Fruit fly (Drosophila melanogaster) whole organism, embryonic: Measurements from ENCODE around the gene mRpL49.
A peak's percentile ranks its signal among the peaks of the same experiment; 100 is the strongest.

Source experiments
- ATbp ChIP-seq: fragments of 200-800 bp; sonication (Bioruptor generic); optimal IDR thresholded peaks from 2 replicates; lab custom pipeline; 2017; ENCODE audit warnings: missing biosample characterization, mild to moderate bottlenecking, missing genetic modification characterization, missing genetic modification reagents
- Aef1 ChIP-seq: fragments of 200-800 bp; sonication (Bioruptor generic); IDR thresholded peaks from 3 replicates; pipeline ENCODE4 v1.3.6; 2022; ENCODE audit warnings: missing biosample characterization, missing genetic modification characterization
- Bdp1 ChIP-seq: fragments of 200-800 bp; sonication (Bioruptor generic); optimal IDR thresholded peaks from 3 replicates; lab custom pipeline; 2016; ENCODE audit warnings: missing biosample characterization, missing genetic modification characterization
- CG11093 ChIP-seq: fragments of 200-800 bp; sonication (Bioruptor generic); IDR thresholded peaks from 3 replicates; pipeline ENCODE4 v1.3.6; 2022; ENCODE audit warnings: missing biosample characterization, missing genetic modification characterization
- CG11398 ChIP-seq: fragments of 200-800 bp; sonication (Bioruptor generic); optimal IDR thresholded peaks from 2 replicates; lab custom pipeline; 2016; ENCODE audit warnings: missing biosample characterization, missing genetic modification characterization
- CG11723 ChIP-seq: fragments of 200-800 bp; sonication (Bioruptor generic); optimal IDR thresholded peaks from 2 replicates; lab custom pipeline; 2017; ENCODE audit warnings: missing biosample characterization, mild to moderate bottlenecking, missing genetic modification characterization
- CG14965 ChIP-seq: fragments of 200-800 bp; sonication (Bioruptor generic); optimal IDR thresholded peaks from 2 replicates; lab custom pipeline; 2016; ENCODE audit warnings: missing biosample characterization, missing genetic modification characterization, borderline replicate concordance
- CG15073 ChIP-seq: fragments of 200-800 bp; sonication (Bioruptor generic); optimal IDR thresholded peaks from 2 replicates; lab custom pipeline; 2016; ENCODE audit warnings: missing biosample characterization, missing genetic modification characterization
- CG16779 ChIP-seq: fragments of 200-800 bp; sonication (Bioruptor generic); IDR thresholded peaks from 2 replicates; pipeline ENCODE4 v1.3.6; 2022; ENCODE audit warnings: missing biosample characterization, missing genetic modification characterization
- CG17328 ChIP-seq: fragments of 200-800 bp; sonication (Bioruptor generic); IDR thresholded peaks from 2 replicates; pipeline ENCODE4 v1.3.6; 2022; ENCODE audit warnings: missing biosample characterization, missing genetic modification characterization
- CG17612 ChIP-seq: fragments of 200-800 bp; sonication (Bioruptor generic); IDR thresholded peaks from 2 replicates; pipeline ENCODE4 v1.3.6; 2022; ENCODE audit warnings: missing biosample characterization, missing genetic modification characterization
- CG18619 ChIP-seq: fragments of 200-800 bp; sonication (Bioruptor generic); optimal IDR thresholded peaks from 3 replicates; lab custom pipeline; 2017; ENCODE audit warnings: missing biosample characterization, mild to moderate bottlenecking, missing genetic modification characterization
- CG2129 ChIP-seq: fragments of 200-800 bp; sonication (Bioruptor generic); IDR thresholded peaks from 2 replicates; pipeline ENCODE4 v1.3.6; 2022; ENCODE audit warnings: missing biosample characterization, missing genetic modification characterization; ENCODE audit not compliant: partially characterized antibody
- CG33557 ChIP-seq: fragments of 200-800 bp; sonication (Bioruptor generic); optimal IDR thresholded peaks from 2 replicates; lab custom pipeline; 2019; ENCODE audit warnings: missing biosample characterization, mild to moderate bottlenecking, missing genetic modification characterization, moderate library complexity
- CG4328 ChIP-seq: fragments of 200-800 bp; sonication (Bioruptor generic); optimal IDR thresholded peaks from 3 replicates; lab custom pipeline; 2017; ENCODE audit warnings: missing biosample characterization, missing genetic modification reagents, missing genetic modification characterization
- CG4854 ChIP-seq: fragments of 200-800 bp; sonication (Bioruptor generic); optimal IDR thresholded peaks from 2 replicates; lab custom pipeline; 2016; ENCODE audit warnings: missing biosample characterization, missing genetic modification characterization, inconsistent platforms
- CG6175 ChIP-seq: fragments of 200-800 bp; sonication (Bioruptor generic); IDR thresholded peaks from 3 replicates; pipeline ENCODE4 v1.3.6; 2022; ENCODE audit warnings: missing biosample characterization, missing genetic modification characterization
- CG7271 ChIP-seq: fragments of 200-800 bp; sonication (Bioruptor generic); optimal IDR thresholded peaks from 2 replicates; lab custom pipeline; 2018; ENCODE audit warnings: missing biosample characterization, mild to moderate bottlenecking, missing genetic modification characterization, moderate library complexity
- CG9437 ChIP-seq: fragments of 200-800 bp; sonication (Bioruptor generic); optimal IDR thresholded peaks from 2 replicates; lab custom pipeline; 2018; ENCODE audit warnings: missing biosample characterization, mild to moderate bottlenecking, missing genetic modification characterization
- CG9797 ChIP-seq: fragments of 200-800 bp; sonication (Bioruptor generic); optimal IDR thresholded peaks from 3 replicates; lab custom pipeline; 2018; ENCODE audit warnings: missing biosample characterization, mild to moderate bottlenecking, missing genetic modification characterization
- Deaf1 ChIP-seq: fragments of 200-800 bp; optimal IDR thresholded peaks from 3 replicates; lab custom pipeline; 2019; ENCODE audit warnings: missing biosample characterization, mild to moderate bottlenecking, missing genetic modification characterization, moderate library complexity
- Dip3 ChIP-seq: fragments of 200-800 bp; sonication (Bioruptor generic); optimal IDR thresholded peaks from 3 replicates; lab custom pipeline; 2016; ENCODE audit warnings: missing biosample characterization, missing genetic modification characterization
- Dp ChIP-seq: fragments of 200-800 bp; sonication (Bioruptor generic); optimal IDR thresholded peaks from 2 replicates; lab custom pipeline; 2018; ENCODE audit warnings: missing biosample characterization, mild to moderate bottlenecking, missing genetic modification characterization, moderate library complexity
- Elba2 ChIP-seq: fragments of 200-800 bp; sonication (Bioruptor generic); optimal IDR thresholded peaks from 3 replicates; lab custom pipeline; 2016; ENCODE audit warnings: missing biosample characterization, missing genetic modification characterization
- H2.0 ChIP-seq: fragments of 200-800 bp; sonication (Bioruptor generic); IDR thresholded peaks from 2 replicates; pipeline ENCODE4 v1.3.6; 2022; ENCODE audit warnings: missing biosample characterization, missing genetic modification characterization
- Mes4 ChIP-seq: fragments of 200-800 bp; sonication (Bioruptor generic); optimal IDR thresholded peaks from 2 replicates; lab custom pipeline; 2016; ENCODE audit warnings: missing biosample characterization, missing genetic modification characterization
- Myb ChIP-seq: fragments of 200-800 bp; sonication (Bioruptor generic); optimal IDR thresholded peaks from 2 replicates; lab custom pipeline; 2016; ENCODE audit warnings: missing biosample characterization, missing genetic modification characterization
- Tbp ChIP-seq: fragments of >200 bp; optimal IDR thresholded peaks from 2 replicates; lab custom pipeline; 2018; ENCODE audit warnings: missing biosample characterization, missing genetic modification characterization
- az2 ChIP-seq: fragments of 200-800 bp; sonication (Bioruptor generic); optimal IDR thresholded peaks from 3 replicates; lab custom pipeline; 2016; ENCODE audit warnings: missing biosample characterization, missing genetic modification characterization
- btn ChIP-seq: fragments of 200-800 bp; sonication (Bioruptor generic); optimal IDR thresholded peaks from 2 replicates; lab custom pipeline; 2016; ENCODE audit warnings: missing biosample characterization, missing genetic modification characterization
- da ChIP-seq: fragments of 200-800 bp; sonication (Bioruptor generic); optimal IDR thresholded peaks from 2 replicates; lab custom pipeline; 2016; ENCODE audit warnings: missing biosample characterization, missing genetic modification characterization
- dan ChIP-seq: fragments of 200-800 bp; sonication (Bioruptor generic); IDR thresholded peaks from 2 replicates; pipeline ENCODE4 v1.3.6; 2022; ENCODE audit warnings: missing biosample characterization, missing genetic modification characterization
- esg ChIP-seq: fragments of 200-800 bp; sonication (Bioruptor generic); conservative IDR thresholded peaks from 2 replicates; pipeline ENCODE4 v1.3.6; 2022; ENCODE audit warnings: missing biosample characterization, missing genetic modification characterization
- fd3F ChIP-seq: fragments of 200-800 bp; sonication (Bioruptor generic); optimal IDR thresholded peaks from 2 replicates; lab custom pipeline; 2018; ENCODE audit warnings: missing biosample characterization, mild to moderate bottlenecking, missing genetic modification characterization, moderate library complexity
- fru ChIP-seq: fragments of >200 bp; optimal IDR thresholded peaks from 2 replicates; lab custom pipeline; 2017
- ftz-f1 ChIP-seq: fragments of 200-800 bp; sonication (Bioruptor generic); optimal IDR thresholded peaks from 2 replicates; lab custom pipeline; 2016; ENCODE audit warnings: missing biosample characterization, missing genetic modification characterization
- gsb-n ChIP-seq: fragments of 200-800 bp; sonication (Bioruptor generic); optimal IDR thresholded peaks from 3 replicates; lab custom pipeline; 2018; ENCODE audit warnings: missing biosample characterization, mild to moderate bottlenecking, missing genetic modification characterization
- hkb ChIP-seq, 2 experiments: fragments of 200-800 bp in 1 of 2; fragments of >200 bp in 1 of 2; sonication (Bioruptor generic) in 1 of 2; IDR thresholded peaks in 1 of 2; optimal IDR thresholded peaks in 1 of 2; 2 replicates each; pipeline versions ENCODE4 v1.3.6 to Lab custom; 2017 to 2022; ENCODE audit warnings: missing biosample characterization in 1 of 2, missing genetic modification characterization in 1 of 2
- jumu ChIP-seq: fragments of 200-800 bp; sonication (Bioruptor generic); optimal IDR thresholded peaks from 3 replicates; lab custom pipeline; 2016; ENCODE audit warnings: missing biosample characterization, missing genetic modification characterization
- lilli ChIP-seq: fragments of 200-800 bp; sonication (Bioruptor generic); optimal IDR thresholded peaks from 3 replicates; lab custom pipeline; 2016; ENCODE audit warnings: missing biosample characterization, missing genetic modification characterization
- odd ChIP-seq: fragments of 200-800 bp; sonication (Bioruptor generic); optimal IDR thresholded peaks from 2 replicates; lab custom pipeline; 2017; ENCODE audit warnings: missing biosample characterization, mild to moderate bottlenecking, missing genetic modification characterization
- otp ChIP-seq: fragments of 200-800 bp; sonication (Bioruptor generic); IDR thresholded peaks from 3 replicates; pipeline ENCODE4, ENCODE4 v1.3.6; 2022; ENCODE audit warnings: missing biosample characterization, missing genetic modification characterization
- pita ChIP-seq: fragments of 200-800 bp; sonication (Bioruptor generic); optimal IDR thresholded peaks from 2 replicates; lab custom pipeline; 2017; ENCODE audit warnings: missing biosample characterization, mild to moderate bottlenecking, missing genetic modification characterization
- pros ChIP-seq: fragments of 200-800 bp; sonication (Bioruptor generic); optimal IDR thresholded peaks from 3 replicates; lab custom pipeline; 2019; ENCODE audit warnings: missing biosample characterization, mild to moderate bottlenecking, missing genetic modification characterization, moderate library complexity
- salm ChIP-seq: fragments of 200-800 bp; sonication (Bioruptor generic); optimal IDR thresholded peaks from 2 replicates; lab custom pipeline; 2018; ENCODE audit warnings: missing biosample characterization, mild to moderate bottlenecking, missing genetic modification characterization
- slbo ChIP-seq: fragments of 200-800 bp; sonication (Bioruptor generic); IDR thresholded peaks from 2 replicates; pipeline ENCODE4 v1.3.6; 2022; ENCODE audit warnings: missing biosample characterization, missing genetic modification characterization
- sug ChIP-seq: fragments of 200-800 bp; optimal IDR thresholded peaks from 2 replicates; lab custom pipeline; 2019; ENCODE audit warnings: missing biosample characterization, mild to moderate bottlenecking, missing genetic modification characterization, moderate library complexity
- wdn ChIP-seq: fragments of 200-800 bp; sonication (Bioruptor generic); IDR thresholded peaks from 2 replicates; pipeline ENCODE4 v1.3.6; 2022; ENCODE audit warnings: missing biosample characterization, missing genetic modification characterization
- zf30C ChIP-seq: fragments of 200-800 bp; sonication (Bioruptor generic); optimal IDR thresholded peaks from 3 replicates; lab custom pipeline; 2018; ENCODE audit warnings: missing biosample characterization, mild to moderate bottlenecking, missing genetic modification characterization
- zfh1 ChIP-seq: fragments of 200-800 bp; sonication (Bioruptor generic); IDR thresholded peaks from 3 replicates; pipeline ENCODE4 v1.3.6; 2022; ENCODE audit warnings: missing biosample characterization, missing genetic modification characterization

Gene mRpL49

DNA sequence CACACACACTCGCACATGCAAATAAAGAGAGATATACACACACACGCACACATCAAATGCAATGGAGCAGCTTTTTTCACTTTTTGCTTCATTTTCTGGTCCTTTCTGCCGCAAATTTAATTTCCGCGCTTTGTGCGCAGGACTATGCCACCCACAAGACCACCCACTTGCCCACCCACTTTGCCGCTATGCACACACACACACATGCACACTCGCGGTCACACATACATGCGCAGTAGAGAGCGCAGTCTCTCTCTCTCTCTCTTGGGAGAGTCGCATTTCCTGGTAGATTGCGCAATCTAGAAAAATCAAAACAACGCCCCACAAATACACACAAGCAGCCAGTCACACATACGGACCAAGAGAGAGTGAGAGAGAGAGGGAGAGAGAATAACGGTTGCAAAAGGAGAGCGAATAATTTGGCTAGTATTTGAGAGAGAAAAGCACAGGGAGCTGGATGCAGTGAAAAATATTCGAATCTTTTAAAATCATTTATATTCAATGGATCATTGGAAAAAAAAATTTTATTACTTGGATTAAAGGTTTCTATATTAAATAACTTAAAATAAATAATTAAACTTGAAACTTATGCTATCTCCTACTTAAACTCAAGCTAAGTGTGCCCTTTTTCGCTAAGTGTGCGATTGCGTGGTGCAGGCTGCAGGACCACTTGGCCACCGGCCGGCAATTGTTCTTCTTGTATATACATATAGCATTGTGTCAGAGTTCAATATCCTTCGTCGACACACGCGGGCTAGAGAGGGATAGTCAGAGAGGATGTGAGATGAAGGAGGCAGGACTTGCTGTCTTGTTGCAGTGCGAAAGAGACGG, 18.7 kb downstream of the mRpL49 start (continued):
- 0 out of 3 replicates have a peak, but pooled peaks have one; percentile 17 for TF ChIP-seq otp (GFP tag; lab: Robert Waterston, UW)
- TF ChIP-seq gsb-n (tag; lab: Kevin White, UChicago), result peak; percentile 26
- no peak for TF ChIP-seq CG2129
- no peak for TF ChIP-seq ftz-f1 (GFP tag; lab: Kevin White, UChicago)
- TF ChIP-seq CG11093 (GFP tag; lab: Robert Waterston, UW), result peak; percentile 65; the same call in 2 of the 3 replicates
- TF ChIP-seq Elba2 (GFP tag; lab: Kevin White, UChicago), result no peak
- no peak for TF ChIP-seq CG11723 (GFP tag; lab: Kevin White, UChicago)
- TF ChIP-seq CG4854 (GFP tag; lab: Kevin White, UChicago), result no peak
- TF ChIP-seq CG14965 (GFP tag; lab: Kevin White, UChicago), result no peak
- TF ChIP-seq pita (GFP tag; lab: Kevin White, UChicago), result no peak
- peak; percentile 46 for TF ChIP-seq lilli (GFP tag; lab: Kevin White, UChicago)
- TF ChIP-seq CG16779 (GFP tag; lab: Robert Waterston, UW), result no peak
- peak; percentile 48 for TF ChIP-seq sug (tag; lab: Kevin White, UChicago)
- TF ChIP-seq pros, result no peak
- no peak for TF ChIP-seq Dip3
- peak; percentile 70 for TF ChIP-seq slbo (GFP tag; lab: Robert Waterston, UW)
- no peak for TF ChIP-seq da
- peak; percentile 65 for TF ChIP-seq H2.0 (GFP tag; lab: Robert Waterston, UW)
- no peak for TF ChIP-seq Mes4 (GFP tag; lab: Kevin White, UChicago)
- TF ChIP-seq Tbp (GFP tag; lab: Kevin White, UChicago), result no peak
- no peak for TF ChIP-seq CG33557 (GFP tag; lab: Kevin White, UChicago)
- TF ChIP-seq CG15073 (GFP tag; lab: Kevin White, UChicago), result no peak
- no peak for TF ChIP-seq CG11398 (GFP tag; lab: Kevin White, UChicago)
- TF ChIP-seq Dp (GFP tag; lab: Kevin White, UChicago), result no peak
- TF ChIP-seq CG7271, result no peak
- no peak for TF ChIP-seq salm
- no peak for TF ChIP-seq Bdp1 (GFP tag; lab: Kevin White, UChicago)
- TF ChIP-seq esg, result peak; percentile 24; the same call in 1 of the 2 replicates
- TF ChIP-seq jumu (GFP tag; lab: Kevin White, UChicago), result no peak
- peak; percentile 10 for TF ChIP-seq Deaf1 (tag; lab: Kevin White, UChicago)
- TF ChIP-seq zf30C (GFP tag; lab: Kevin White, UChicago), result peak; percentile 79
- TF ChIP-seq CG9797 (GFP tag; lab: Kevin White, UChicago), result no peak
- peak; percentile 0 for TF ChIP-seq odd (GFP tag; lab: Kevin White, UChicago)
- TF ChIP-seq ATbp (GFP tag; lab: Kevin White, UChicago), result peak; percentile 50
- peak; percentile 18 for TF ChIP-seq CG4328 (GFP tag; lab: Kevin White, UChicago)
- no peak for TF ChIP-seq btn (GFP tag; lab: Kevin White, UChicago)
- TF ChIP-seq wdn, result peak; percentile 55
- peak; percentile 77 for TF ChIP-seq CG17328 (GFP tag; lab: Robert Waterston, UW)
- TF ChIP-seq Aef1 (GFP tag; lab: Robert Waterston, UW), result peak; percentile 46; the same call in 2 of the 3 replicates
- peak; percentile 67 for TF ChIP-seq zfh1
- TF ChIP-seq dan (GFP tag; lab: Robert Waterston, UW), result 0 out of 2 replicates have a peak, but pooled peaks have one; percentile 10
- no peak for TF ChIP-seq CG6175
- peak; percentile 37 for TF ChIP-seq CG18619 (GFP tag; lab: Kevin White, UChicago)
- TF ChIP-seq Myb, result no peak
- TF ChIP-seq CG9437, result no peak
- TF ChIP-seq CG17612 (GFP tag; lab: Robert Waterston, UW), result no peak
- TF ChIP-seq fd3F, result no peak
- no peak for TF ChIP-seq hkb (optimal IDR thresholded peaks at IDR 0.05; lab: Kevin White, UChicago)
- peak; percentile 78 for TF ChIP-seq hkb (GFP tag; IDR thresholded peaks at IDR 0.05; lab: Robert Waterston, UW)
- TF ChIP-seq fru (lab: Kevin White, UChicago), result no peak
- TF ChIP-seq az2 (GFP tag; lab: Kevin White, UChicago), result peak; percentile 44
